Worm (Caenorhabditis elegans) whole organism, young adult: ENCODE results near the gene gur-5.

Source experiments
- B0035.1 ChIP-seq: sonication (generic microtip); optimal IDR thresholded peaks from 2 replicates; lab custom pipeline; 2016; ENCODE audit warnings: missing genetic modification characterization, mild to moderate bottlenecking, missing compliant biosample characterization, missing genotype, missing genetic modification reagents
- C17E4.6 ChIP-seq: fragments of 200-800 bp; sonication (Bioruptor generic); IDR thresholded peaks from 2 replicates; pipeline ENCODE4 v1.3.6; 2022; ENCODE audit warnings: missing genetic modification reagents, missing genetic modification characterization, missing compliant biosample characterization
- F22D6.2 ChIP-seq: sonication (generic microtip); optimal IDR thresholded peaks from 2 replicates; lab custom pipeline; 2016; ENCODE audit warnings: mild to moderate bottlenecking, missing genetic modification characterization, missing compliant biosample characterization
- F57A8.1 ChIP-seq: fragments of 200-800 bp; sonication (Bioruptor generic); optimal IDR thresholded peaks from 2 replicates; lab custom pipeline; 2018; ENCODE audit warnings: mild to moderate bottlenecking, missing genetic modification characterization, moderate library complexity, missing compliant biosample characterization
- K12H6.12 ChIP-seq: fragments of 200-800 bp; sonication (Bioruptor generic); optimal IDR thresholded peaks from 2 replicates; lab custom pipeline; 2018; ENCODE audit warnings: mild to moderate bottlenecking, missing genetic modification characterization, missing compliant biosample characterization
- T26A5.8 ChIP-seq: sonication (generic microtip); optimal IDR thresholded peaks from 2 replicates; lab custom pipeline; 2016; ENCODE audit warnings: missing genetic modification characterization, missing compliant biosample characterization
- Y53G8AR.9 ChIP-seq: fragments of 200-800 bp; sonication (Bioruptor generic); conservative IDR thresholded peaks from 2 replicates; pipeline ENCODE4 v1.3.6; 2022; ENCODE audit warnings: missing genetic modification reagents, missing genetic modification characterization, missing compliant biosample characterization
- Y67H2A.10 ChIP-seq: fragments of 200-800 bp; sonication (Bioruptor generic); conservative IDR thresholded peaks from 2 replicates; pipeline ENCODE4 v1.3.6; 2022; ENCODE audit warnings: missing genetic modification reagents, missing genetic modification characterization, missing compliant biosample characterization
- ZK185.1 ChIP-seq: sonication (generic microtip); optimal IDR thresholded peaks from 2 replicates; lab custom pipeline; 2016; ENCODE audit warnings: mild to moderate bottlenecking, missing genetic modification characterization, missing compliant biosample characterization; ENCODE audit not compliant: poor library complexity, severe bottlenecking
- aptf-3 ChIP-seq: fragments of 200-800 bp; sonication (Bioruptor generic); IDR thresholded peaks from 2 replicates; pipeline ENCODE4 v1.3.6; 2022; ENCODE audit warnings: missing genetic modification characterization, missing compliant biosample characterization
- athp-1 ChIP-seq: sonication (generic microtip); optimal IDR thresholded peaks from 2 replicates; lab custom pipeline; 2017; ENCODE audit warnings: mild to moderate bottlenecking, missing genetic modification characterization, missing compliant biosample characterization
- attf-3 ChIP-seq: fragments of 200-800 bp; sonication (Bioruptor generic); conservative IDR thresholded peaks from 2 replicates; pipeline ENCODE4 v1.3.6; 2022; ENCODE audit warnings: missing genetic modification reagents, missing genetic modification characterization, missing compliant biosample characterization
- attf-6 ChIP-seq: fragments of 200-800 bp; sonication (Bioruptor generic); IDR thresholded peaks from 2 replicates; pipeline ENCODE4 v1.3.6; 2022; ENCODE audit warnings: missing genetic modification reagents, missing genetic modification characterization, missing compliant biosample characterization
- bed-1 ChIP-seq: fragments of 200-800 bp; sonication (Bioruptor generic); IDR thresholded peaks from 2 replicates; pipeline ENCODE4 v1.3.6; 2022; ENCODE audit warnings: missing genetic modification reagents, missing genetic modification characterization, missing compliant biosample characterization
- bed-2 ChIP-seq: fragments of 200-800 bp; sonication (Bioruptor generic); IDR thresholded peaks from 2 replicates; pipeline ENCODE4 v1.3.6; 2022; ENCODE audit warnings: missing genetic modification reagents, missing genetic modification characterization, missing compliant biosample characterization
- ceh-100 ChIP-seq: fragments of 200-800 bp; sonication (Bioruptor generic); IDR thresholded peaks from 2 replicates; pipeline ENCODE4 v1.3.6; 2022; ENCODE audit warnings: missing genetic modification reagents, missing genetic modification characterization, missing compliant biosample characterization
- ceh-58 ChIP-seq: fragments of 200-800 bp; sonication (Bioruptor generic); IDR thresholded peaks from 2 replicates; pipeline ENCODE4 v1.3.6; 2022; ENCODE audit warnings: missing genetic modification characterization, missing compliant biosample characterization
- die-1 ChIP-seq: sonication (generic microtip); optimal IDR thresholded peaks from 2 replicates; lab custom pipeline; 2016; ENCODE audit warnings: missing genotype, mild to moderate bottlenecking, missing genetic modification characterization, missing compliant biosample characterization
- dpl-1 ChIP-seq: fragments of 150-350 bp; optimal IDR thresholded peaks from 2 replicates; lab custom pipeline; 2014; ENCODE audit warnings: missing biosample characterization, missing genetic modification reagents, missing genetic modification characterization
- egl-18 ChIP-seq: fragments of 200-800 bp; sonication (Bioruptor generic); IDR thresholded peaks from 2 replicates; pipeline ENCODE4 v1.3.6; 2022; ENCODE audit warnings: missing genetic modification reagents, missing genetic modification characterization, missing compliant biosample characterization
- ekl-4 ChIP-seq: fragments of 200-800 bp; sonication (Bioruptor generic); IDR thresholded peaks from 2 replicates; pipeline ENCODE4 v1.3.6; 2022; ENCODE audit warnings: missing genetic modification reagents, missing genetic modification characterization, missing compliant biosample characterization
- ets-4 ChIP-seq: fragments of 200-800 bp; sonication (Bioruptor generic); optimal IDR thresholded peaks from 2 replicates; lab custom pipeline; 2018; ENCODE audit warnings: mild to moderate bottlenecking, missing genetic modification characterization, missing compliant biosample characterization
- gei-17 ChIP-seq: fragments of 200-800 bp; sonication (Bioruptor generic); optimal IDR thresholded peaks from 2 replicates; lab custom pipeline; 2018; ENCODE audit warnings: mild to moderate bottlenecking, missing genetic modification characterization, missing compliant biosample characterization
- him-1 ChIP-seq: sonication (generic microtip); optimal IDR thresholded peaks from 2 replicates; lab custom pipeline; 2016; ENCODE audit warnings: missing genotype, missing genetic modification reagents, missing genetic modification characterization, missing compliant biosample characterization
- hlh-26 ChIP-seq: fragments of 200-800 bp; sonication (Bioruptor generic); conservative IDR thresholded peaks from 2 replicates; pipeline ENCODE4 v1.3.6; 2022; ENCODE audit warnings: missing genetic modification reagents, missing genetic modification characterization, missing compliant biosample characterization
- hmg-20 ChIP-seq: fragments of 200-800 bp; sonication (Bioruptor generic); IDR thresholded peaks from 2 replicates; pipeline ENCODE4 v1.3.6; 2022; ENCODE audit warnings: missing genetic modification reagents, missing genetic modification characterization, missing compliant biosample characterization
- hrde-1 ChIP-seq: sonication (generic microtip); optimal IDR thresholded peaks from 2 replicates; lab custom pipeline; 2016; ENCODE audit warnings: missing genetic modification characterization, mild to moderate bottlenecking, missing compliant biosample characterization, moderate library complexity, missing genotype, missing genetic modification reagents, borderline replicate concordance
- let-607 ChIP-seq, 2 experiments: fragments of 200-800 bp in 1 of 2; sonication (Bioruptor generic) in 1 of 2; sonication (generic microtip) in 1 of 2; optimal IDR thresholded peaks; 2 replicates each; lab custom pipeline; 2016 to 2018; ENCODE audit warnings: mild to moderate bottlenecking in 2 of 2, missing compliant biosample characterization in 2 of 2, missing genetic modification characterization in 2 of 2, moderate library complexity in 2 of 2, missing genotype in 1 of 2
- lin-26 ChIP-seq: fragments of 200-800 bp; sonication (Bioruptor generic); IDR thresholded peaks from 2 replicates; pipeline ENCODE4 v1.3.6; 2022; ENCODE audit warnings: missing genetic modification reagents, missing genetic modification characterization, missing compliant biosample characterization
- lin-35 ChIP-seq, 3 experiments: fragments of 150-350 bp in 2 of 3; sonication (generic microtip) in 1 of 3; optimal IDR thresholded peaks; 2 replicates each; lab custom pipeline; 2014 to 2018; ENCODE audit warnings: missing biosample characterization in 3 of 3, missing genetic modification characterization in 3 of 3, missing genetic modification reagents in 3 of 3
- lsl-1 ChIP-seq: fragments of 200-800 bp; sonication (Bioruptor generic); optimal IDR thresholded peaks from 2 replicates; lab custom pipeline; 2018; ENCODE audit warnings: mild to moderate bottlenecking, missing genetic modification characterization, moderate library complexity, missing compliant biosample characterization
- madf-10 ChIP-seq: sonication (generic microtip); optimal IDR thresholded peaks from 2 replicates; lab custom pipeline; 2016; ENCODE audit warnings: mild to moderate bottlenecking, missing genetic modification characterization, missing compliant biosample characterization
- madf-6 ChIP-seq: fragments of 200-800 bp; sonication (Bioruptor generic); IDR thresholded peaks from 2 replicates; pipeline ENCODE4 v1.3.6; 2022; ENCODE audit warnings: missing genetic modification reagents, missing genetic modification characterization, missing compliant biosample characterization
- madf-8 ChIP-seq: fragments of 200-800 bp; sonication (Bioruptor generic); conservative IDR thresholded peaks from 2 replicates; pipeline ENCODE4 v1.3.6; 2022; ENCODE audit warnings: missing genetic modification reagents, missing genetic modification characterization, missing compliant biosample characterization
- nfya-1 ChIP-seq: sonication (generic microtip); optimal IDR thresholded peaks from 2 replicates; lab custom pipeline; 2017; ENCODE audit warnings: antibody characterized with exemption, missing compliant biosample characterization, missing genetic modification characterization, borderline replicate concordance; ENCODE audit not compliant: insufficient read depth
- nhr-120 ChIP-seq: fragments of 200-800 bp; sonication (Bioruptor generic); IDR thresholded peaks from 2 replicates; pipeline ENCODE4 v1.3.6; 2022; ENCODE audit warnings: missing genetic modification characterization, missing compliant biosample characterization
- nhr-27 ChIP-seq: fragments of 200-800 bp; sonication (Bioruptor generic); optimal IDR thresholded peaks from 2 replicates; lab custom pipeline; 2018; ENCODE audit warnings: mild to moderate bottlenecking, missing genetic modification characterization, moderate library complexity, missing compliant biosample characterization
- nhr-80 ChIP-seq: sonication (generic microtip); optimal IDR thresholded peaks from 2 replicates; lab custom pipeline; 2016; ENCODE audit warnings: missing genetic modification characterization, missing compliant biosample characterization
- snpc-1.1 ChIP-seq: sonication (generic microtip); optimal IDR thresholded peaks from 2 replicates; lab custom pipeline; 2017; ENCODE audit warnings: missing genetic modification characterization, mild to moderate bottlenecking, missing compliant biosample characterization, antibody characterized with exemption, moderate library complexity, missing genotype, missing genetic modification reagents; ENCODE audit not compliant: insufficient read depth
- tbp1 ChIP-seq: fragments of 200-800 bp; sonication (Bioruptor generic); optimal IDR thresholded peaks from 2 replicates; lab custom pipeline; 2018; ENCODE audit warnings: mild to moderate bottlenecking, missing genetic modification characterization, missing compliant biosample characterization
- unc-130 ChIP-seq: sonication (generic microtip); optimal IDR thresholded peaks from 2 replicates; lab custom pipeline; 2016; ENCODE audit warnings: missing genetic modification reagents, missing genetic modification characterization, missing compliant biosample characterization
- zim-3 ChIP-seq: sonication (generic microtip); optimal IDR thresholded peaks from 2 replicates; lab custom pipeline; 2017; ENCODE audit warnings: mild to moderate bottlenecking, missing genetic modification characterization, moderate library complexity, missing compliant biosample characterization
- ztf-18 ChIP-seq: sonication (generic microtip); optimal IDR thresholded peaks from 2 replicates; lab custom pipeline; 2016; ENCODE audit warnings: missing genotype, mild to moderate bottlenecking, missing genetic modification characterization, missing compliant biosample characterization
- ztf-22 ChIP-seq: fragments of 200-800 bp; sonication (Bioruptor generic); optimal IDR thresholded peaks from 2 replicates; lab custom pipeline; 2018; ENCODE audit warnings: mild to moderate bottlenecking, missing genetic modification characterization, moderate library complexity, missing compliant biosample characterization
- ztf-26 ChIP-seq: sonication (generic microtip); optimal IDR thresholded peaks from 2 replicates; lab custom pipeline; 2017; ENCODE audit warnings: missing genetic modification characterization, missing compliant biosample characterization

Gene gur-5

ce11 chrII:5285029-5285428 is at the start of gene gur-5:
Gene gur-5, plus strand, starts transcription at chrII:5285329.
- TF ChIP-seq athp-1 (tag; lab: Kevin White, UChicago) = no peak
- TF ChIP-seq bed-2 (GFP tag; lab: Robert Waterston, UW) = no peak
- no peak for TF ChIP-seq ekl-4 (GFP tag; lab: Robert Waterston, UW)
- TF ChIP-seq hlh-26 (GFP tag; lab: Robert Waterston, UW) = no peak
- no peak for TF ChIP-seq snpc-1.1 (tag; lab: Kevin White, UChicago)
- TF ChIP-seq madf-6 (GFP tag; lab: Robert Waterston, UW) = no peak
- TF ChIP-seq T26A5.8 (tag; lab: Kevin White, UChicago) = no peak
- TF ChIP-seq B0035.1 (tag; lab: Kevin White, UChicago) = no peak
- TF ChIP-seq ets-4 (GFP tag; lab: Kevin White, UChicago) = no peak
- TF ChIP-seq dpl-1 (GFP tag; lab: Kevin White, UChicago) = no peak
- TF ChIP-seq lsl-1 (GFP tag; lab: Kevin White, UChicago) = no peak
- no peak for TF ChIP-seq Y67H2A.10
- TF ChIP-seq egl-18 (GFP tag; lab: Robert Waterston, UW) = no peak
- TF ChIP-seq him-1 = no peak
- TF ChIP-seq die-1 (tag; lab: Kevin White, UChicago) = no peak
- no peak for TF ChIP-seq lin-35 (GFP tag; optimal IDR thresholded peaks at IDR 0.05; lab: Kevin White, UChicago)
- TF ChIP-seq ceh-100 (GFP tag; lab: Robert Waterston, UW) = no peak
- TF ChIP-seq nhr-80 (tag; lab: Kevin White, UChicago) = no peak

ce11 chrII:5235758-5236157 is 49.4 kb upstream of the gur-5 start, which contains the start of gene pho-1:
Gene pho-1, minus strand, starts transcription at chrII:5235846.
- TF ChIP-seq K12H6.12 (tag; lab: Kevin White, UChicago) = no peak
- TF ChIP-seq lsl-1 (GFP tag; lab: Kevin White, UChicago) = no peak
- TF ChIP-seq nhr-80 (tag; lab: Kevin White, UChicago) = peak; percentile 66

- TF ChIP-seq gei-17 (GFP tag; lab: Kevin White, UChicago) = no peak
- no peak for TF ChIP-seq ets-4 (GFP tag; lab: Kevin White, UChicago)
- no peak for TF ChIP-seq Y67H2A.10
- peak; percentile 46 for TF ChIP-seq ZK185.1 (tag; lab: Kevin White, UChicago)
- TF ChIP-seq zim-3 (tag; lab: Kevin White, UChicago) = no peak
- TF ChIP-seq nhr-27 (tag; lab: Kevin White, UChicago) = no peak
- no peak for TF ChIP-seq ztf-26 (tag; lab: Kevin White, UChicago)
- no peak for TF ChIP-seq bed-1 (GFP tag; lab: Robert Waterston, UW)
- TF ChIP-seq madf-8 (GFP tag; lab: Robert Waterston, UW) = no peak
- TF ChIP-seq lin-26 = peak; percentile 66; the same call in 1 of the 2 replicates
- TF ChIP-seq unc-130 (GFP tag; lab: Kevin White, UChicago) = no peak
- peak; percentile 4 for TF ChIP-seq ztf-18 (tag; lab: Kevin White, UChicago)
- TF ChIP-seq hmg-20 = no peak
- TF ChIP-seq Y53G8AR.9 (GFP tag; lab: Robert Waterston, UW) = no peak
- TF ChIP-seq aptf-3 (GFP tag; lab: Robert Waterston, UW) = no peak
- TF ChIP-seq F57A8.1 (GFP tag; lab: Kevin White, UChicago) = no peak
- peak; percentile 93 for TF ChIP-seq tbp1 (GFP tag; lab: Kevin White, UChicago)
- TF ChIP-seq nhr-120 (GFP tag; lab: Robert Waterston, UW) = no peak
- TF ChIP-seq ztf-22 (GFP tag; lab: Kevin White, UChicago) = no peak
- no peak for TF ChIP-seq lin-35 (GFP tag; optimal IDR thresholded peaks at IDR 0.05; lab: Kevin White, UChicago)
- no peak for TF ChIP-seq madf-10
- TF ChIP-seq C17E4.6 (GFP tag; lab: Robert Waterston, UW) = no peak
- no peak for TF ChIP-seq nfya-1 (tag; lab: Kevin White, UChicago)
- TF ChIP-seq let-607 (tag; optimal IDR thresholded peaks at IDR 0.05; lab: Kevin White, UChicago) = no peak
- no peak for TF ChIP-seq F22D6.2
- no peak for TF ChIP-seq attf-3 (GFP tag; lab: Robert Waterston, UW)
- TF ChIP-seq hrde-1 (tag; lab: Kevin White, UChicago) = no peak
- TF ChIP-seq ceh-58 (GFP tag; lab: Robert Waterston, UW) = no peak
- TF ChIP-seq attf-6 (GFP tag; lab: Robert Waterston, UW) = no peak
Measured at ce11 chrII:5237699-5238098, 47.4 kb upstream of the gur-5 start.
